Worm (Caenorhabditis elegans) whole organism, L4 larva: ENCODE data around the gene set-17.
A peak's percentile ranks its signal among the peaks of the same experiment; 100 is the strongest.

ENCODE experiments used
- D1046.2 ChIP-seq: fragments of 200-800 bp; sonication (Bioruptor generic); IDR thresholded peaks from 2 replicates; pipeline ENCODE4 v1.3.6; 2022; ENCODE audit warnings: missing genetic modification characterization, missing compliant biosample characterization
- F44E2.7 ChIP-seq: fragments of 200-800 bp; sonication (Bioruptor generic); IDR thresholded peaks from 2 replicates; pipeline ENCODE4 v2.1.2; 2022; ENCODE audit warnings: missing genetic modification characterization, missing compliant biosample characterization
- R02D3.7 ChIP-seq: fragments of 150-350 bp; sonication (generic microtip); optimal IDR thresholded peaks from 3 replicates; lab custom pipeline; 2014; ENCODE audit warnings: missing biosample characterization, missing genetic modification characterization
- T26A8.4 ChIP-seq: fragments of 200-800 bp; sonication (Bioruptor generic); IDR thresholded peaks from 2 replicates; pipeline ENCODE4 v1.3.6; 2022; ENCODE audit warnings: missing genetic modification characterization, missing compliant biosample characterization
- Y105C5A.15 ChIP-seq: fragments of 200-800 bp; sonication (Bioruptor generic); IDR thresholded peaks from 2 replicates; pipeline ENCODE4 v1.3.6; 2022; ENCODE audit warnings: missing genetic modification characterization, missing compliant biosample characterization
- Y48G9A.11 ChIP-seq: fragments of 200-800 bp; sonication (Bioruptor generic); IDR thresholded peaks from 2 replicates; pipeline ENCODE4 v1.3.6; 2022; ENCODE audit warnings: missing genetic modification reagents, missing genetic modification characterization, missing compliant biosample characterization
- Y5F2A.4 ChIP-seq: fragments of 200-800 bp; sonication (Bioruptor generic); optimal IDR thresholded peaks from 2 replicates; lab custom pipeline; 2018; ENCODE audit warnings: mild to moderate bottlenecking, missing genetic modification characterization, missing compliant biosample characterization
- ZK337.2 ChIP-seq: fragments of 200-800 bp; sonication (Bioruptor generic); IDR thresholded peaks from 2 replicates; pipeline ENCODE4 v1.3.6; 2022; ENCODE audit warnings: missing genetic modification reagents, missing genetic modification characterization, missing compliant biosample characterization
- aha-1 ChIP-seq: fragments of 150-350 bp; peaks from one replicate; lab custom pipeline; 2014; ENCODE audit warnings: missing biosample characterization, missing genetic modification characterization
- arid-1 ChIP-seq: fragments of 200-800 bp; sonication (Bioruptor generic); conservative IDR thresholded peaks from 2 replicates; pipeline ENCODE4 v1.3.6; 2022; ENCODE audit warnings: missing genetic modification reagents, missing genetic modification characterization, missing compliant biosample characterization
- ceh-20 ChIP-seq: fragments of 200-800 bp; sonication (Bioruptor generic); IDR thresholded peaks from 2 replicates; pipeline ENCODE4 v1.3.6; 2022; ENCODE audit warnings: missing genetic modification reagents, missing genetic modification characterization, missing compliant biosample characterization
- ceh-28 ChIP-seq: fragments of 150-350 bp; optimal IDR thresholded peaks from 2 replicates; lab custom pipeline; 2014; ENCODE audit warnings: missing biosample characterization, missing genetic modification reagents, missing genetic modification characterization
- ceh-44 ChIP-seq: fragments of 200-800 bp; sonication (Bioruptor generic); IDR thresholded peaks from 2 replicates; pipeline ENCODE4 v1.3.6; 2022; ENCODE audit warnings: missing genetic modification reagents, missing genetic modification characterization, missing compliant biosample characterization
- cey-2 ChIP-seq: sonication (generic microtip); optimal IDR thresholded peaks from 3 replicates; lab custom pipeline; 2017; ENCODE audit warnings: missing genetic modification characterization, mild to moderate bottlenecking, missing compliant biosample characterization, antibody characterized with exemption, borderline replicate concordance; ENCODE audit not compliant: insufficient read depth
- daf-16 ChIP-seq, 3 experiments: sonication (generic microtip); optimal IDR thresholded peaks; 2 replicates each; lab custom pipeline; 2016 to 2017; ENCODE audit warnings: missing genetic modification characterization in 3 of 3, missing genetic modification reagents in 3 of 3, mild to moderate bottlenecking in 2 of 3, missing compliant biosample characterization in 2 of 3, missing biosample characterization in 1 of 3, moderate library complexity in 1 of 3
- daf-19 ChIP-seq: fragments of 200-800 bp; sonication (Bioruptor generic); conservative IDR thresholded peaks from 2 replicates; pipeline ENCODE4 v1.3.6; 2022; ENCODE audit warnings: missing genetic modification characterization, missing compliant biosample characterization
- dmd-8 ChIP-seq: fragments of 200-800 bp; sonication (Bioruptor generic); IDR thresholded peaks from 2 replicates; pipeline ENCODE4 v1.3.6; 2022; ENCODE audit warnings: missing genetic modification characterization, missing compliant biosample characterization
- dpl-1 ChIP-seq: fragments of 150-350 bp; optimal IDR thresholded peaks from 2 replicates; lab custom pipeline; 2014; ENCODE audit warnings: missing biosample characterization, missing genetic modification reagents, missing genetic modification characterization
- dve-1 ChIP-seq: sonication (generic microtip); optimal IDR thresholded peaks from 2 replicates; lab custom pipeline; 2017; ENCODE audit warnings: antibody characterized with exemption, mild to moderate bottlenecking, missing genetic modification characterization, missing compliant biosample characterization; ENCODE audit not compliant: insufficient read depth
- egl-43 ChIP-seq: fragments of 200-800 bp; sonication (Bioruptor generic); IDR thresholded peaks from 2 replicates; pipeline ENCODE4 v1.3.6; 2022; ENCODE audit warnings: missing genetic modification reagents, missing genetic modification characterization, missing compliant biosample characterization
- fos-1 ChIP-seq: fragments of 150-350 bp; optimal IDR thresholded peaks from 2 replicates; lab custom pipeline; 2014; ENCODE audit warnings: missing biosample characterization, missing genetic modification characterization
- hlh-11 ChIP-seq: fragments of 200-800 bp; sonication (Bioruptor generic); optimal IDR thresholded peaks from 2 replicates; lab custom pipeline; 2018; ENCODE audit warnings: mild to moderate bottlenecking, missing genetic modification characterization, missing compliant biosample characterization
- hmg-1.1 ChIP-seq: fragments of 200-800 bp; sonication (Bioruptor generic); IDR thresholded peaks from 2 replicates; pipeline ENCODE4 v1.3.6; 2022; ENCODE audit warnings: missing genetic modification reagents, missing genetic modification characterization, missing compliant biosample characterization
- lim-7 ChIP-seq: fragments of 200-800 bp; sonication (Bioruptor generic); IDR thresholded peaks from 2 replicates; pipeline ENCODE4 v1.3.6; 2022; ENCODE audit warnings: missing genetic modification characterization, missing compliant biosample characterization
- lin-1 ChIP-seq: fragments of 200-800 bp; sonication (Bioruptor generic); IDR thresholded peaks from 2 replicates; pipeline ENCODE4 v1.3.6; 2022; ENCODE audit warnings: missing genetic modification reagents, missing genetic modification characterization, missing compliant biosample characterization
- lin-29 ChIP-seq: fragments of 200-800 bp; sonication (Bioruptor generic); IDR thresholded peaks from 2 replicates; pipeline ENCODE4 v1.3.6; 2022; ENCODE audit warnings: missing genetic modification reagents, missing genetic modification characterization, missing compliant biosample characterization
- lsy-2 ChIP-seq, 2 experiments: fragments of 150-350 bp in 1 of 2; sonication (generic microtip) in 1 of 2; optimal IDR thresholded peaks; 2 replicates each; lab custom pipeline; 2014 to 2017; ENCODE audit warnings: missing biosample characterization in 2 of 2, missing genetic modification characterization in 2 of 2
- madf-5 ChIP-seq, 2 experiments: fragments of 200-800 bp; sonication (Bioruptor generic); IDR thresholded peaks; 2 replicates each; pipeline ENCODE4 v1.3.6; 2022; ENCODE audit warnings: missing compliant biosample characterization in 2 of 2, missing genetic modification characterization in 2 of 2
- mdt-29 ChIP-seq: fragments of 200-800 bp; sonication (Bioruptor generic); IDR thresholded peaks from 2 replicates; pipeline ENCODE4 v1.3.6; 2022; ENCODE audit warnings: missing genetic modification reagents, missing genetic modification characterization, missing compliant biosample characterization
- mep-1 ChIP-seq: fragments of 150-350 bp; sonication (generic microtip); optimal IDR thresholded peaks from 3 replicates; lab custom pipeline; 2014; ENCODE audit warnings: missing biosample characterization, missing genetic modification characterization
- mxl-3 ChIP-seq: fragments of 200-800 bp; sonication (Bioruptor generic); optimal IDR thresholded peaks from 2 replicates; lab custom pipeline; 2018; ENCODE audit warnings: mild to moderate bottlenecking, missing genetic modification characterization, missing compliant biosample characterization
- nhr-10 ChIP-seq: fragments of 150-350 bp; optimal IDR thresholded peaks from 2 replicates; lab custom pipeline; 2014; ENCODE audit warnings: missing biosample characterization, missing genetic modification characterization
- nhr-102 ChIP-seq: sonication (generic microtip); optimal IDR thresholded peaks from 2 replicates; lab custom pipeline; 2016; ENCODE audit warnings: mild to moderate bottlenecking, missing genetic modification characterization, moderate library complexity, missing compliant biosample characterization
- nhr-11 ChIP-seq: fragments of 150-350 bp; optimal IDR thresholded peaks from 2 replicates; lab custom pipeline; 2014; ENCODE audit warnings: missing biosample characterization, missing genetic modification characterization
- nhr-28 ChIP-seq: fragments of 150-350 bp; optimal IDR thresholded peaks from 2 replicates; lab custom pipeline; 2014; ENCODE audit warnings: missing biosample characterization, missing genetic modification characterization
- nhr-42 ChIP-seq: fragments of 200-800 bp; sonication (Bioruptor generic); IDR thresholded peaks from 2 replicates; pipeline ENCODE4 v1.3.6; 2022; ENCODE audit warnings: missing genetic modification characterization, missing compliant biosample characterization
- nhr-48 ChIP-seq: sonication (generic microtip); optimal IDR thresholded peaks from 2 replicates; lab custom pipeline; 2016; ENCODE audit warnings: mild to moderate bottlenecking, missing genetic modification characterization, missing compliant biosample characterization
- pqm-1 ChIP-seq: sonication (generic microtip); optimal IDR thresholded peaks from 2 replicates; lab custom pipeline; 2017; ENCODE audit warnings: missing biosample characterization, missing genetic modification characterization
- saeg-2 ChIP-seq: fragments of 200-800 bp; sonication (Bioruptor generic); IDR thresholded peaks from 2 replicates; pipeline ENCODE4 v1.3.6; 2022; ENCODE audit warnings: missing genetic modification reagents, missing genetic modification characterization, missing compliant biosample characterization
- spr-1 ChIP-seq: sonication (generic microtip); optimal IDR thresholded peaks from 2 replicates; lab custom pipeline; 2016; ENCODE audit warnings: mild to moderate bottlenecking, missing genetic modification characterization, missing compliant biosample characterization
- spr-3 ChIP-seq: fragments of 200-800 bp; sonication (Bioruptor generic); optimal IDR thresholded peaks from 2 replicates; lab custom pipeline; 2018; ENCODE audit warnings: mild to moderate bottlenecking, missing genetic modification characterization, missing compliant biosample characterization
- unc-130 ChIP-seq: sonication (generic microtip); optimal IDR thresholded peaks from 2 replicates; lab custom pipeline; 2016; ENCODE audit warnings: missing genetic modification reagents, missing genetic modification characterization, missing compliant biosample characterization
- unc-39 ChIP-seq: sonication (generic microtip); optimal IDR thresholded peaks from 2 replicates; lab custom pipeline; 2017; ENCODE audit warnings: missing biosample characterization, missing genetic modification characterization
- unc-62 ChIP-seq, 3 experiments: fragments of 150-350 bp in 1 of 3; sonication (generic microtip); optimal IDR thresholded peaks in 2 of 3; peaks in 1 of 3; 1 replicate in 1 of 3; 2 replicates in 2 of 3; lab custom pipeline; 2014 to 2017; ENCODE audit warnings: missing biosample characterization in 3 of 3, missing genetic modification characterization in 3 of 3, missing genetic modification reagents in 3 of 3, missing genotype in 1 of 3
- vab-7 ChIP-seq: fragments of 200-800 bp; sonication (Bioruptor generic); IDR thresholded peaks from 2 replicates; pipeline ENCODE4 v1.3.6; 2022; ENCODE audit warnings: missing genetic modification reagents, missing genetic modification characterization, missing compliant biosample characterization
- zag-1 ChIP-seq: fragments of 150-350 bp; optimal IDR thresholded peaks from 2 replicates; lab custom pipeline; 2014; ENCODE audit warnings: missing biosample characterization, missing genetic modification characterization
- zfp-3 ChIP-seq: fragments of 200-800 bp; sonication (Bioruptor generic); conservative IDR thresholded peaks from 2 replicates; pipeline ENCODE4 v1.3.6; 2022; ENCODE audit warnings: missing genetic modification reagents, missing genetic modification characterization, missing compliant biosample characterization
- ztf-11 ChIP-seq: fragments of 150-350 bp; optimal IDR thresholded peaks from 2 replicates; lab custom pipeline; 2014; ENCODE audit warnings: missing biosample characterization, missing genetic modification characterization

The set-17 gene

DNA sequence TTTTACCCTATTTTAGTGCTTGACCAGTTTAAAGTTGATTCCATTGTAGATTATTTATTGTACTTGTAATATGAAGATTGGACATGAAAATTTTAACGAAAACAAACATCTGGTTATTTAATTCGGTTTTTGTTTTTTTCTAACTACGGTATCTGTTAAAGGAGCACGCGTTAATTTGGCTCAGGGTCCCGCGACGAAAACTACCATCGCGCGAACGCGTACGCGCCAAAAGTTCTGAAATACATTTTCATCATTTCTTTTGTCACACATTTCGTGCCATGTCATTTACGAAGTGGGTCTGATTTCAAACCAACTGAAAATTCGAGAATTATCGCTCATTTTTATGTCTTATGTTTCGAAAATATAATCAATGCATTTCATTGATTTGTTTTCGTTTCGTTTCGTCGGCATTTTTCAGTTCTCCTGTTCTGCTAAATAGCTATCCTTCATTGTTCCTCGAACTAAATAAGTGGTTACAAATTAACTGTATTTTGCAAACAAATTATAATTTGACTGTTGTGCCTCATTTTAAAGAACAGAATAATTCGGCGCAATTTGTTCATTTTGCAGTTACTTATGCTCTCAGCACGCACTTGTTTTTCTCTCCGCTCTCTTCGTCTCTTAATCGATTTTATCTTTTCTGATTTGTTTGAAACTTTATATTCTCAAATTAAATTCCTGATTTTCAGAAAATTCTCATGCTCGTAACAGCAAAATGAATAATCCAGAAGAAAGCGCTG is 6.4 kb downstream of the set-17 start, which contains the start of gene T21B10.3 (continued):
- TF ChIP-seq hlh-11 (tag; lab: Kevin White, UChicago) (peak; percentile 20), nhr-10 (tag; lab: Kevin White, UChicago) (no peak), T26A8.4 (GFP tag; lab: Robert Waterston, UW) (peak; percentile 68; the same call in 1 of the 2 replicates), fos-1 (no peak), ceh-20 (peak; percentile 53; the same call in 1 of the 2 replicates), mdt-29 (GFP tag; lab: Robert Waterston, UW) (peak; percentile 65; the same call in 1 of the 2 replicates), zag-1 (no peak), madf-5 (GFP tag; IDR thresholded peaks at IDR 0.05; lab: Robert Waterston, UW) (0 out of 4 replicates have a peak, but pooled peaks of 1 of the 2 experiments have one; percentile 62), cey-2 (tag; lab: Kevin White, UChicago) (no peak), lim-7 (GFP tag; lab: Robert Waterston, UW) (0 out of 2 replicates have a peak, but pooled peaks have one; percentile 30), Y105C5A.15 (GFP tag; lab: Robert Waterston, UW) (0 out of 2 replicates have a peak, but pooled peaks have one; percentile 21), nhr-102 (tag; lab: Kevin White, UChicago) (no peak), daf-16 (GFP tag; optimal IDR thresholded peaks at IDR 0.05; lab: Kevin White, UChicago) (peak in 1 of 2 experiments; percentile 62), daf-16 (tag; optimal IDR thresholded peaks at IDR 0.05; lab: Kevin White, UChicago) (peak; percentile 2), daf-19 (GFP tag; lab: Robert Waterston, UW) (no peak), R02D3.7 (tag; lab: Kevin White, UChicago) (no peak), ceh-28 (tag; lab: Kevin White, UChicago) (no peak), lin-1 (GFP tag; lab: Robert Waterston, UW) (peak; percentile 28; the same call in 1 of the 2 replicates), mep-1 (tag; lab: Kevin White, UChicago) (peak; percentile 15), nhr-48 (tag; lab: Kevin White, UChicago) (no peak), spr-3 (GFP tag; lab: Kevin White, UChicago) (no peak), Y48G9A.11 (peak; percentile 88), egl-43 (GFP tag; lab: Robert Waterston, UW) (no peak), ceh-44 (peak; percentile 50; the same call in 1 of the 2 replicates), dmd-8 (GFP tag; lab: Robert Waterston, UW) (peak; percentile 58; the same call in 1 of the 2 replicates), unc-130 (GFP tag; lab: Kevin White, UChicago) (peak; percentile 93), arid-1 (peak; percentile 45; the same call in 1 of the 2 replicates), nhr-42 (no peak), ztf-11 (no peak), unc-62 (GFP tag; optimal IDR thresholded peaks at IDR 0.05 in 1 of 2; lab: Kevin White, UChicago) (no peak), unc-62 (tag; optimal IDR thresholded peaks at IDR 0.05; lab: Kevin White, UChicago) (no peak), unc-39 (tag; lab: Kevin White, UChicago) (no peak), F44E2.7 (GFP tag; lab: Robert Waterston, UW) (no peak), nhr-11 (tag; lab: Kevin White, UChicago) (no peak), spr-1 (tag; lab: Kevin White, UChicago) (no peak), saeg-2 (GFP tag; lab: Robert Waterston, UW) (no peak), pqm-1 (tag; lab: Kevin White, UChicago) (no peak), lsy-2 (tag; optimal IDR thresholded peaks at IDR 0.05; lab: Kevin White, UChicago) (peak in 1 of 2 experiments; percentile 66), nhr-28 (tag; lab: Kevin White, UChicago) (no peak), mxl-3 (GFP tag; lab: Kevin White, UChicago) (no peak), aha-1 (tag; lab: Kevin White, UChicago) (peak; percentile 89), hmg-1.1 (GFP tag; lab: Robert Waterston, UW) (peak; percentile 38), ZK337.2 (GFP tag; lab: Robert Waterston, UW) (no peak), Y5F2A.4 (no peak), dpl-1 (no peak), vab-7 (GFP tag; lab: Robert Waterston, UW) (peak; percentile 54; the same call in 1 of the 2 replicates), D1046.2 (0 out of 2 replicates have a peak, but pooled peaks have one; percentile 61), lin-29 (no peak), dve-1 (tag; lab: Kevin White, UChicago) (peak; percentile 36), zfp-3 (GFP tag; lab: Robert Waterston, UW) (peak; percentile 91)
